Worm (Caenorhabditis elegans) whole organism, L1 larva: ENCODE data around the gene his-40.

ENCODE experiments used
- aly-2 ChIP-seq: fragments of 150-350 bp; optimal IDR thresholded peaks from 2 replicates; lab custom pipeline; 2014; ENCODE audit warnings: missing biosample characterization, missing genetic modification characterization
- ama-1 ChIP-seq: fragments of 150-350 bp; optimal IDR thresholded peaks from 2 replicates; lab custom pipeline; 2014
- blmp-1 ChIP-seq: fragments of 150-350 bp; optimal IDR thresholded peaks from 2 replicates; lab custom pipeline; 2014; ENCODE audit warnings: missing biosample characterization, missing genetic modification characterization
- jun-1 ChIP-seq: fragments of 150-350 bp; optimal IDR thresholded peaks from 2 replicates; lab custom pipeline; 2014; ENCODE audit warnings: missing biosample characterization, missing genetic modification reagents, missing genetic modification characterization
- nhr-237 ChIP-seq: fragments of 150-350 bp; optimal IDR thresholded peaks from 2 replicates; lab custom pipeline; 2014; ENCODE audit warnings: missing biosample characterization, missing genetic modification characterization
- rnt-1 ChIP-seq: sonication (generic microtip); optimal IDR thresholded peaks from 2 replicates; lab custom pipeline; 2016; ENCODE audit warnings: mild to moderate bottlenecking, missing genetic modification characterization, moderate library complexity, missing compliant biosample characterization

ce11 chrX:7314564-7314963 lies 4.7 kb downstream of the his-40 start:
- no peak for TF ChIP-seq blmp-1
- TF ChIP-seq nhr-237, result no peak
- no peak for TF ChIP-seq jun-1 (tag; lab: Kevin White, UChicago)
- TF ChIP-seq ama-1 (lab: Kevin White, UChicago), result no peak
- TF ChIP-seq rnt-1 (tag; lab: Kevin White, UChicago), result no peak
- no peak for TF ChIP-seq aly-2 (tag; lab: Kevin White, UChicago)
